Worm (Caenorhabditis elegans): ENCODE results near the gene ugt-29.

- TF ChIP-seq fkh-6 (tag; optimal IDR thresholded peaks at IDR 0.05) (no peak), ceh-6 (GFP tag; optimal IDR thresholded peaks at IDR 0.05) (no peak), elt-4 (tag; optimal IDR thresholded peaks at IDR 0.05) (no peak)
These were observed 25.2 kb downstream of the ugt-29 start, which contains the start of gene sru-25 for ce11 chrV:674213-674612.
